Worm (Caenorhabditis elegans): ENCODE data around the gene srh-20.

DNA sequence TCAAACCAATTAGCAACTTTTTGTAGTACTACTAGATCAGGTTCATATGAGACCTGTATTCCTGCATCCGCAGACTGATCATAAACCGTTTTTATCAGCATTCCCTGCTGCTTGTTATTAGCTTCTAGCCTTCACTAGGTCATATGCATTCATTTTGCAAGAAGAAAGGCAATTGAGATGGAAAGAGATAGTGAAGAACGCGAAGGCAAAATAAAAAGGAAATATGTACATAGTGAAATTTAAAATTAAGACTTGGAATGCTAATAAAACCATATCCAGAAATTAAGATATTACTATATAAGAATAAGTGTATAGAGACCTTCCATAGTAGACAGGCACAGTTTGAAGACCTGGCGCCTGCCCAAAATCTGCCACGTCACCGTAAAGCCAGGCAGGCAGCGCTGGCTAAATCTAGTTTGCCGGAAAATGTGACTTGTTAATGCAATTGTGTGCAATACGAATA lies 4.0 kb upstream of the srh-20 start, which contains the start of the genes C02E7.8 and srh-23:
- TF ChIP-seq hmbx-1 (tag; optimal IDR thresholded peaks at IDR 0.05) = no peak
- TF ChIP-seq ama-1 (optimal IDR thresholded peaks at IDR 0.05) = no peak
- no peak for TF ChIP-seq B0310.2 (tag; optimal IDR thresholded peaks at IDR 0.05)
- TF ChIP-seq pes-1 (GFP tag; IDR thresholded peaks at IDR 0.05) = no peak
- no peak for TF ChIP-seq tbx-11 (GFP tag; IDR thresholded peaks at IDR 0.05)
- TF ChIP-seq tra-4 (tag; optimal IDR thresholded peaks at IDR 0.05) = no peak
- TF ChIP-seq flt-1 (GFP tag; IDR thresholded peaks at IDR 0.05) = no peak
- no peak for TF ChIP-seq tbx-37 (GFP tag; conservative IDR thresholded peaks at IDR 0.05)
- no peak for TF ChIP-seq hnd-1 (tag; optimal IDR thresholded peaks at IDR 0.05)
- TF ChIP-seq aly-1 (tag; optimal IDR thresholded peaks at IDR 0.05) = no peak
- TF ChIP-seq ceh-36 (tag; optimal IDR thresholded peaks at IDR 0.05) = no peak
- TF ChIP-seq hmg-4 (GFP tag; optimal IDR thresholded peaks at IDR 0.05) = no peak
- TF ChIP-seq ets-7 (tag; optimal IDR thresholded peaks at IDR 0.05) = no peak
- TF ChIP-seq F13C5.2 (tag; optimal IDR thresholded peaks at IDR 0.05) = no peak

All from whole organism, early embryonic.